Fruit fly (Drosophila melanogaster): ENCODE results near the gene Membrin.

Gene Membrin

DNA sequence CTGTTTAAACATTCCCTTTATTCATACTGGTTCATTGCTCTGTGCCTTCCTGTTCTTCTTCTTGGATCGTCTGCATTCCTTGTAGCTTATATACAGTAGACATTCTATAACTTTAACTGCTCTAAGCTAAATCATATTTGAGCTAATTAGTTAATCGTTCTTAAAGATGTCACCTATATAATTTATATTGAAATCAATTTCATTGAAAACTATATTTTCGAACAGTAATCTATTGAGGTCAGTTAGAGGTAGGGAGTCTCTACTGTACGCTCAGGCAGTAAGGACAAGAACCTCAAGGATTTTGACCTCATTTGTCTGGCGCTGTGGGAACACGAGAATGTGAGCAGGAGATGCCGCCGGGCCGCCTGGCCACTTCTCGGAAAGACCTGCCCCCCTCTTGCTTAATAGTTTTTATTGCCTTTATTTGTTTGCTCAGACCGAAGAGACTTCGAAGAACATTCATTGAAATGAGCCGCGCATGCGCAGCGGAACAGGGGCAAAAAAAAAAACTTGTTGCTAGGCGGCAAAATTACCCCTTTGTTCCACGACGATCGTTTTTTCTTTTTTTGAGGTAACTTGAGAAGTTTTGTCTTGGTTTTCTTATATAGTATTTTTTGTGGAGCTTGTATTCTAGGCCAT, 13.5 kb upstream of the Membrin start (continued):
- TF ChIP-seq CG8290 (GFP tag; optimal IDR thresholded peaks at IDR 0.05) (no peak), CG8290 (tag; optimal IDR thresholded peaks at IDR 0.05) (no peak), lbe (GFP tag; optimal IDR thresholded peaks at IDR 0.05) (peak; percentile 19), CG18262 (tag; optimal IDR thresholded peaks at IDR 0.05) (peak; percentile 77), Abd-B (GFP tag; optimal IDR thresholded peaks at IDR 0.05) (no peak), ken (GFP tag; IDR thresholded peaks at IDR 0.05) (no peak), ara (GFP tag; IDR thresholded peaks at IDR 0.05) (peak; percentile 47; the same call in 1 of the 2 replicates), sim (GFP tag; IDR thresholded peaks at IDR 0.05) (0 out of 2 replicates have a peak, but pooled peaks have one; percentile 22), CG13287 (GFP tag; IDR thresholded peaks at IDR 0.05; ENCODE audit: partially characterized antibody) (no peak), CG9727 (GFP tag; optimal IDR thresholded peaks at IDR 0.05) (peak; percentile 55), Dp (GFP tag; optimal IDR thresholded peaks at IDR 0.05) (no peak), ATbp (GFP tag; optimal IDR thresholded peaks at IDR 0.05) (no peak), ato (GFP tag; IDR thresholded peaks at IDR 0.05; ENCODE audit: partially characterized antibody) (no peak), lola (GFP tag; optimal IDR thresholded peaks at IDR 0.05) (peak in 1 of 3 experiments; percentile 61), CG3065 (GFP tag; optimal IDR thresholded peaks at IDR 0.05) (no peak), eve (GFP tag; optimal IDR thresholded peaks at IDR 0.05) (peak in 1 of 2 experiments; percentile 32), CG15696 (tag; optimal IDR thresholded peaks at IDR 0.05) (peak; percentile 97), Ada2b (GFP tag; IDR thresholded peaks at IDR 0.05) (no peak), CG18599 (GFP tag; optimal IDR thresholded peaks at IDR 0.05) (peak; percentile 14), odd (GFP tag; optimal IDR thresholded peaks at IDR 0.05) (no peak), C15 (GFP tag; IDR thresholded peaks at IDR 0.05) (no peak), HmgD (GFP tag; optimal IDR thresholded peaks at IDR 0.05) (no peak), Pdp1 (GFP tag; optimal IDR thresholded peaks at IDR 0.05) (peak; percentile 9 to 17), peb (GFP tag; IDR thresholded peaks at IDR 0.05) (0 out of 2 replicates have a peak, but pooled peaks have one; percentile 9), zen (tag; optimal IDR thresholded peaks at IDR 0.05) (peak; percentile 95), Atf-2 (GFP tag; optimal IDR thresholded peaks at IDR 0.05) (no peak), ind (GFP tag; optimal IDR thresholded peaks at IDR 0.05) (peak; percentile 27), corto (GFP tag; optimal IDR thresholded peaks at IDR 0.05) (no peak), CG14667 (GFP tag; IDR thresholded peaks at IDR 0.05) (0 out of 2 replicates have a peak, but pooled peaks have one; percentile 24), ase (GFP tag; IDR thresholded peaks at IDR 0.05) (peak; percentile 49; the same call in 1 of the 3 replicates), CG32772 (GFP tag; IDR thresholded peaks at IDR 0.05) (0 out of 2 replicates have a peak, but pooled peaks have one; percentile 40), Xbp1 (GFP tag; optimal IDR thresholded peaks at IDR 0.05) (no peak), CG9215 (GFP tag; IDR thresholded peaks at IDR 0.05) (no peak), fru (optimal IDR thresholded peaks at IDR 0.05) (no peak), MESR4 (GFP tag; optimal IDR thresholded peaks at IDR 0.05) (no peak), Fer3 (tag; optimal IDR thresholded peaks at IDR 0.05) (peak; percentile 1), Bteb2 (GFP tag; optimal IDR thresholded peaks at IDR 0.05) (no peak), disco-r (GFP tag; optimal IDR thresholded peaks at IDR 0.05) (no peak), emc (GFP tag; optimal IDR thresholded peaks at IDR 0.05) (no peak), CG2199 (GFP tag; IDR thresholded peaks at IDR 0.05) (peak; percentile 51; the same call in 1 of the 3 replicates), BEAF-32 (GFP tag; optimal IDR thresholded peaks at IDR 0.05) (no peak), pzg (GFP tag; optimal IDR thresholded peaks at IDR 0.05) (no peak), prd (optimal IDR thresholded peaks at IDR 0.05) (no peak), prd (GFP tag; IDR thresholded peaks at IDR 0.05) (peak; percentile 91), CG15479 (GFP tag; optimal IDR thresholded peaks at IDR 0.05) (no peak), CG5245 (GFP tag; optimal IDR thresholded peaks at IDR 0.05) (peak; percentile 37), D (optimal IDR thresholded peaks at IDR 0.05) (no peak), D (GFP tag; optimal IDR thresholded peaks at IDR 0.05) (peak; percentile 34), ttk (GFP tag; IDR thresholded peaks at IDR 0.05) (no peak), CG17829 (tag; optimal IDR thresholded peaks at IDR 0.05) (peak; percentile 76)

Measured in whole organism, embryonic.